Worm (Caenorhabditis elegans) whole organism, L3 larva: ENCODE data around the gene K11D9.3.

Experiments used
- R02D3.7 ChIP-seq: fragments of 150-350 bp; optimal IDR thresholded peaks from 2 replicates; lab custom pipeline; 2014; ENCODE audit warnings: missing biosample characterization, missing genetic modification characterization
- ZK546.5 ChIP-seq: sonication (generic microtip); optimal IDR thresholded peaks from 2 replicates; lab custom pipeline; 2017; ENCODE audit warnings: missing biosample characterization, missing genetic modification characterization
- aly-2 ChIP-seq: fragments of 150-350 bp; optimal IDR thresholded peaks from 2 replicates; lab custom pipeline; 2014; ENCODE audit warnings: missing biosample characterization, missing genetic modification characterization
- ama-1 ChIP-seq: fragments of 150-350 bp; optimal IDR thresholded peaks from 2 replicates; lab custom pipeline; 2018
- ceh-16 ChIP-seq: sonication (generic microtip); optimal IDR thresholded peaks from 2 replicates; lab custom pipeline; 2017; ENCODE audit warnings: missing biosample characterization, missing genetic modification characterization
- ceh-28 ChIP-seq: fragments of 150-350 bp; optimal IDR thresholded peaks from 2 replicates; lab custom pipeline; 2014; ENCODE audit warnings: missing biosample characterization, missing genetic modification reagents, missing genetic modification characterization
- ceh-82 ChIP-seq: fragments of 150-350 bp; optimal IDR thresholded peaks from 2 replicates; lab custom pipeline; 2014; ENCODE audit warnings: missing biosample characterization, missing genetic modification characterization
- ceh-9 ChIP-seq: sonication (generic microtip); optimal IDR thresholded peaks from 2 replicates; lab custom pipeline; 2018; ENCODE audit warnings: missing biosample characterization, missing genetic modification characterization
- daf-12 ChIP-seq: fragments of 150-350 bp; optimal IDR thresholded peaks from 2 replicates; lab custom pipeline; 2014; ENCODE audit warnings: missing biosample characterization, missing genetic modification reagents, missing genetic modification characterization
- egl-27 ChIP-seq: sonication (generic microtip); optimal IDR thresholded peaks from 4 replicates; lab custom pipeline; 2017; ENCODE audit warnings: missing biosample characterization, missing genetic modification reagents, missing genetic modification characterization
- egl-5 ChIP-seq: fragments of 150-350 bp; optimal IDR thresholded peaks from 2 replicates; lab custom pipeline; 2017; ENCODE audit warnings: missing biosample characterization, missing genetic modification reagents, missing genetic modification characterization, inconsistent platforms
- elt-1 ChIP-seq: fragments of 150-350 bp; optimal IDR thresholded peaks from 2 replicates; lab custom pipeline; 2014; ENCODE audit warnings: missing biosample characterization, missing genetic modification characterization
- elt-2 ChIP-seq: sonication (generic microtip); optimal IDR thresholded peaks from 2 replicates; lab custom pipeline; 2016; ENCODE audit warnings: missing genetic modification reagents, mild to moderate bottlenecking, missing genetic modification characterization, missing compliant biosample characterization
- elt-3 ChIP-seq, 3 experiments: fragments of 150-350 bp in 1 of 3; sonication (generic microtip) in 2 of 3; optimal IDR thresholded peaks; 2 replicates in 2 of 3; 4 replicates in 1 of 3; lab custom pipeline; 2014 to 2017; ENCODE audit warnings: missing biosample characterization in 3 of 3, missing genetic modification characterization in 3 of 3
- eor-1 ChIP-seq, 2 experiments: fragments of 150-350 bp; optimal IDR thresholded peaks; 2 replicates each; lab custom pipeline; 2014 to 2018; ENCODE audit warnings: missing biosample characterization in 2 of 2, missing genetic modification characterization in 2 of 2
- fkh-10 ChIP-seq: sonication (generic microtip); optimal IDR thresholded peaks from 2 replicates; lab custom pipeline; 2017; ENCODE audit warnings: missing biosample characterization, missing genetic modification reagents, missing genetic modification characterization
- fkh-2 ChIP-seq: fragments of 150-350 bp; optimal IDR thresholded peaks from 2 replicates; lab custom pipeline; 2014; ENCODE audit warnings: missing biosample characterization, missing genetic modification reagents, missing genetic modification characterization
- fos-1 ChIP-seq: fragments of 150-350 bp; optimal IDR thresholded peaks from 2 replicates; lab custom pipeline; 2014; ENCODE audit warnings: missing biosample characterization, missing genetic modification characterization
- hmg-11 ChIP-seq: sonication (generic microtip); optimal IDR thresholded peaks from 2 replicates; lab custom pipeline; 2016; ENCODE audit warnings: missing genetic modification characterization, missing compliant biosample characterization
- jun-1 ChIP-seq: fragments of 150-350 bp; optimal IDR thresholded peaks from 2 replicates; lab custom pipeline; 2014; ENCODE audit warnings: missing biosample characterization, missing genetic modification reagents, missing genetic modification characterization
- lin-15B ChIP-seq: fragments of 150-350 bp; optimal IDR thresholded peaks from 2 replicates; lab custom pipeline; 2014; ENCODE audit warnings: missing biosample characterization, missing genetic modification characterization
- lin-39 ChIP-seq: fragments of 150-350 bp; optimal IDR thresholded peaks from 2 replicates; lab custom pipeline; 2018; ENCODE audit warnings: missing biosample characterization, missing genetic modification reagents, missing genetic modification characterization
- lsy-12 ChIP-seq: sonication (generic microtip); optimal IDR thresholded peaks from 2 replicates; lab custom pipeline; 2016; ENCODE audit warnings: mild to moderate bottlenecking, missing genetic modification characterization, missing compliant biosample characterization
- mdl-1 ChIP-seq: fragments of 150-350 bp; optimal IDR thresholded peaks from 2 replicates; lab custom pipeline; 2014; ENCODE audit warnings: missing biosample characterization, missing genetic modification characterization
- mml-1 ChIP-seq: fragments of 150-350 bp; sonication (generic microtip); optimal IDR thresholded peaks from 3 replicates; lab custom pipeline; 2014; ENCODE audit warnings: missing biosample characterization, missing genetic modification characterization
- nfya-1 ChIP-seq: sonication (generic microtip); optimal IDR thresholded peaks from 2 replicates; lab custom pipeline; 2017; ENCODE audit warnings: missing genetic modification characterization, mild to moderate bottlenecking, missing compliant biosample characterization, antibody characterized with exemption, moderate library complexity; ENCODE audit not compliant: insufficient read depth
- nhr-11 ChIP-seq: fragments of 150-350 bp; optimal IDR thresholded peaks from 2 replicates; lab custom pipeline; 2014; ENCODE audit warnings: missing biosample characterization, missing genetic modification characterization
- nhr-12 ChIP-seq: fragments of 150-350 bp; optimal IDR thresholded peaks from 2 replicates; lab custom pipeline; 2014; ENCODE audit warnings: missing biosample characterization, missing genetic modification characterization
- nhr-23 ChIP-seq: fragments of 150-350 bp; optimal IDR thresholded peaks from 2 replicates; lab custom pipeline; 2014; ENCODE audit warnings: missing biosample characterization, missing genetic modification reagents, missing genetic modification characterization
- nhr-237 ChIP-seq: fragments of 150-350 bp; optimal IDR thresholded peaks from 2 replicates; lab custom pipeline; 2014; ENCODE audit warnings: missing biosample characterization, missing genetic modification characterization
- nhr-25 ChIP-seq: sonication (generic microtip); optimal IDR thresholded peaks from 2 replicates; lab custom pipeline; 2017; ENCODE audit warnings: missing biosample characterization, missing genetic modification characterization
- nhr-28 ChIP-seq: fragments of 150-350 bp; optimal IDR thresholded peaks from 2 replicates; lab custom pipeline; 2014; ENCODE audit warnings: missing biosample characterization, missing genetic modification characterization
- nhr-43 ChIP-seq: sonication (generic microtip); optimal IDR thresholded peaks from 2 replicates; lab custom pipeline; 2016; ENCODE audit warnings: mild to moderate bottlenecking, missing genetic modification characterization, missing compliant biosample characterization; ENCODE audit not compliant: poor library complexity, severe bottlenecking
- nhr-67 ChIP-seq: fragments of 150-350 bp; optimal IDR thresholded peaks from 2 replicates; lab custom pipeline; 2014; ENCODE audit warnings: missing biosample characterization, missing genetic modification characterization
- nhr-76 ChIP-seq: fragments of 150-350 bp; sonication (generic microtip); optimal IDR thresholded peaks from 5 replicates; lab custom pipeline; 2014; ENCODE audit warnings: missing biosample characterization, missing genetic modification characterization
- nhr-77 ChIP-seq: fragments of 150-350 bp; optimal IDR thresholded peaks from 2 replicates; lab custom pipeline; 2014; ENCODE audit warnings: missing biosample characterization, missing genetic modification characterization
- pha-4 ChIP-seq: fragments of 150-350 bp; optimal IDR thresholded peaks from 2 replicates; lab custom pipeline; 2014; ENCODE audit warnings: missing biosample characterization, missing genetic modification reagents, missing genetic modification characterization
- pqm-1 ChIP-seq: fragments of 150-350 bp; optimal IDR thresholded peaks from 2 replicates; lab custom pipeline; 2017; ENCODE audit warnings: missing biosample characterization, missing genetic modification characterization, inconsistent platforms
- sea-2 ChIP-seq: fragments of 150-350 bp; sonication (generic microtip); optimal IDR thresholded peaks from 4 replicates; lab custom pipeline; 2014; ENCODE audit warnings: missing biosample characterization, missing genetic modification reagents, missing genetic modification characterization
- skn-1 ChIP-seq: fragments of 150-350 bp; optimal IDR thresholded peaks from 2 replicates; lab custom pipeline; 2014; ENCODE audit warnings: missing biosample characterization, missing genetic modification characterization
- snpc-4 ChIP-seq: fragments of 150-350 bp; optimal IDR thresholded peaks from 2 replicates; lab custom pipeline; 2014; ENCODE audit warnings: missing biosample characterization, missing genetic modification characterization
- tbx-2 ChIP-seq: sonication (generic microtip); optimal IDR thresholded peaks from 2 replicates; lab custom pipeline; 2016; ENCODE audit warnings: mild to moderate bottlenecking, missing genetic modification characterization, missing compliant biosample characterization
- unc-39 ChIP-seq: sonication (generic microtip); optimal IDR thresholded peaks from 4 replicates; lab custom pipeline; 2017; ENCODE audit warnings: missing biosample characterization, missing genetic modification characterization
- unc-62 ChIP-seq: fragments of 150-350 bp; sonication (generic microtip); optimal IDR thresholded peaks from 4 replicates; lab custom pipeline; 2014; ENCODE audit warnings: missing biosample characterization, missing genetic modification reagents, missing genetic modification characterization
- zag-1 ChIP-seq: fragments of 150-350 bp; optimal IDR thresholded peaks from 2 replicates; lab custom pipeline; 2014; ENCODE audit warnings: missing biosample characterization, missing genetic modification characterization
- ztf-11 ChIP-seq: fragments of 150-350 bp; optimal IDR thresholded peaks from 2 replicates; lab custom pipeline; 2014; ENCODE audit warnings: missing biosample characterization, missing genetic modification characterization
- ztf-4 ChIP-seq: fragments of 150-350 bp; optimal IDR thresholded peaks from 2 replicates; lab custom pipeline; 2014; ENCODE audit warnings: missing biosample characterization, missing genetic modification characterization

The K11D9.3 gene

DNA sequence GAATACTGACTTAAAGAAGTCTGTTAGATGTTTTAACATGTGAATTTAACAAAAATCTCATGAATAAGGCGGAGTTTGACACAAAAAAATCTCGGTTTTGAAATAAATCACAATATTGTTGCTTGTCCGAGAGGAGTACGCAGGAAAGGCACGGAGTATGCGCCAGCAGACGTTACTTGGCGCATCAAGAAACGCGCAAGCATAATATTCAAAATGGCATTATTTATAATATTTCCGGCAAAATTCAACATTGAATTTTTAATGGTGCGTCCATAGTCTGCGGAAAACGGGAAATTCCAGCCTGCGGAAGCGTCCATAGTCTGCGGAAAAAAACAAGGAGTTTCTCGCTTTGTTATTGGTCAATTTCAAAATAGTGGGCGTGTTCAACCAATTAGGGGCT, 42.9 kb upstream of the K11D9.3 start, which contains the start of gene pde-12:
TSS of gene pde-12 (minus strand) at position 148 of the 400 bp plus-strand sequence.
- peak; percentile 83 for TF ChIP-seq tbx-2 (tag; lab: Kevin White, UChicago)
- no peak for TF ChIP-seq nhr-76 (tag; lab: Kevin White, UChicago)
- peak; percentile 76 for TF ChIP-seq nhr-43 (tag; lab: Kevin White, UChicago)
- no peak for TF ChIP-seq mdl-1 (tag; lab: Kevin White, UChicago)
- no peak for TF ChIP-seq zag-1 (tag; lab: Kevin White, UChicago)
- TF ChIP-seq nhr-28: no peak
- no peak for TF ChIP-seq unc-62 (GFP tag; lab: Kevin White, UChicago)
- no peak for TF ChIP-seq unc-39 (tag; lab: Kevin White, UChicago)
- no peak for TF ChIP-seq ceh-9 (tag; lab: Kevin White, UChicago)
- no peak for TF ChIP-seq mml-1 (tag; lab: Kevin White, UChicago)
- TF ChIP-seq ZK546.5 (tag; lab: Kevin White, UChicago): no peak
- peak; percentile 62 for TF ChIP-seq jun-1 (tag; lab: Kevin White, UChicago)
- TF ChIP-seq nhr-23 (tag; lab: Kevin White, UChicago): peak; percentile 91
- TF ChIP-seq ceh-16 (tag; lab: Kevin White, UChicago): no peak
- TF ChIP-seq skn-1 (tag; lab: Kevin White, UChicago): peak; percentile 52
- no peak for TF ChIP-seq nhr-67 (tag; lab: Kevin White, UChicago)
- TF ChIP-seq sea-2: no peak
- TF ChIP-seq nhr-25 (tag; lab: Kevin White, UChicago): peak; percentile 67
- peak; percentile 83 for TF ChIP-seq lsy-12 (tag; lab: Kevin White, UChicago)
- no peak for TF ChIP-seq eor-1 (tag; optimal IDR thresholded peaks at IDR 0.05; lab: Kevin White, UChicago)
- no peak for TF ChIP-seq fos-1 (tag; lab: Kevin White, UChicago)
- no peak for TF ChIP-seq daf-12 (tag; lab: Kevin White, UChicago)
- TF ChIP-seq nhr-77 (tag; lab: Kevin White, UChicago): peak; percentile 56
- peak; percentile 51 for TF ChIP-seq ceh-28 (tag; lab: Kevin White, UChicago)
- TF ChIP-seq pqm-1 (tag; lab: Kevin White, UChicago): no peak
- no peak for TF ChIP-seq nhr-12 (tag; lab: Kevin White, UChicago)
- TF ChIP-seq elt-2 (tag; lab: Kevin White, UChicago): peak; percentile 44
- TF ChIP-seq egl-27 (tag; lab: Kevin White, UChicago): no peak
- TF ChIP-seq lin-39 (tag; lab: Kevin White, UChicago): peak; percentile 20
- TF ChIP-seq nhr-11 (tag; lab: Kevin White, UChicago): no peak
- TF ChIP-seq ama-1: no peak
- TF ChIP-seq elt-1 (tag; lab: Kevin White, UChicago): peak; percentile 44
- peak; percentile 1 for TF ChIP-seq egl-5 (tag; lab: Kevin White, UChicago)
- TF ChIP-seq R02D3.7 (tag; lab: Kevin White, UChicago): peak; percentile 67
- no peak for TF ChIP-seq ztf-4 (tag; lab: Kevin White, UChicago)
- TF ChIP-seq pha-4 (tag; lab: Kevin White, UChicago): peak; percentile 82
- peak; percentile 25 for TF ChIP-seq snpc-4 (tag; lab: Kevin White, UChicago)
- TF ChIP-seq aly-2 (tag; lab: Kevin White, UChicago): no peak
- TF ChIP-seq nfya-1 (tag; lab: Kevin White, UChicago): peak; percentile 87
- no peak for TF ChIP-seq elt-3 (tag; optimal IDR thresholded peaks at IDR 0.05; lab: Kevin White, UChicago)
- peak; percentile 71 for TF ChIP-seq hmg-11 (tag; lab: Kevin White, UChicago)
- TF ChIP-seq ceh-82: peak; percentile 6
- no peak for TF ChIP-seq ztf-11 (tag; lab: Kevin White, UChicago)
- TF ChIP-seq nhr-237 (tag; lab: Kevin White, UChicago): no peak
- TF ChIP-seq lin-15B (tag; lab: Kevin White, UChicago): peak; percentile 89
- no peak for TF ChIP-seq fkh-10
- TF ChIP-seq fkh-2: no peak
